Worm (Caenorhabditis elegans) whole organism, L3 larva: ENCODE measurements around the gene ZK809.5.

Source experiments
- ceh-82 ChIP-seq: fragments of 150-350 bp; optimal IDR thresholded peaks from 2 replicates; lab custom pipeline; 2014; ENCODE audit warnings: missing biosample characterization, missing genetic modification characterization
- ceh-9 ChIP-seq: sonication (generic microtip); optimal IDR thresholded peaks from 2 replicates; lab custom pipeline; 2018; ENCODE audit warnings: missing biosample characterization, missing genetic modification characterization
- elt-3 ChIP-seq, 3 experiments: fragments of 150-350 bp in 1 of 3; sonication (generic microtip) in 2 of 3; optimal IDR thresholded peaks; 2 replicates in 2 of 3; 4 replicates in 1 of 3; lab custom pipeline; 2014 to 2017; ENCODE audit warnings: missing biosample characterization in 3 of 3, missing genetic modification characterization in 3 of 3
- jun-1 ChIP-seq: fragments of 150-350 bp; optimal IDR thresholded peaks from 2 replicates; lab custom pipeline; 2014; ENCODE audit warnings: missing biosample characterization, missing genetic modification reagents, missing genetic modification characterization
- nfya-1 ChIP-seq: sonication (generic microtip); optimal IDR thresholded peaks from 2 replicates; lab custom pipeline; 2017; ENCODE audit warnings: missing genetic modification characterization, mild to moderate bottlenecking, missing compliant biosample characterization, antibody characterized with exemption, moderate library complexity; ENCODE audit not compliant: insufficient read depth
- nhr-77 ChIP-seq: fragments of 150-350 bp; optimal IDR thresholded peaks from 2 replicates; lab custom pipeline; 2014; ENCODE audit warnings: missing biosample characterization, missing genetic modification characterization
- pqm-1 ChIP-seq: fragments of 150-350 bp; optimal IDR thresholded peaks from 2 replicates; lab custom pipeline; 2017; ENCODE audit warnings: missing biosample characterization, missing genetic modification characterization, inconsistent platforms
- skn-1 ChIP-seq: fragments of 150-350 bp; optimal IDR thresholded peaks from 2 replicates; lab custom pipeline; 2014; ENCODE audit warnings: missing biosample characterization, missing genetic modification characterization
- snpc-4 ChIP-seq: fragments of 150-350 bp; optimal IDR thresholded peaks from 2 replicates; lab custom pipeline; 2014; ENCODE audit warnings: missing biosample characterization, missing genetic modification characterization
- ztf-11 ChIP-seq: fragments of 150-350 bp; optimal IDR thresholded peaks from 2 replicates; lab custom pipeline; 2014; ENCODE audit warnings: missing biosample characterization, missing genetic modification characterization
- ztf-4 ChIP-seq: fragments of 150-350 bp; optimal IDR thresholded peaks from 2 replicates; lab custom pipeline; 2014; ENCODE audit warnings: missing biosample characterization, missing genetic modification characterization

- TF ChIP-seq nfya-1 (tag; lab: Kevin White, UChicago) (no peak), snpc-4 (tag; lab: Kevin White, UChicago) (no peak), ztf-4 (tag; lab: Kevin White, UChicago) (no peak), ceh-82 (tag; lab: Kevin White, UChicago) (no peak), jun-1 (tag; lab: Kevin White, UChicago) (no peak), elt-3 (tag; optimal IDR thresholded peaks at IDR 0.05; lab: Kevin White, UChicago) (no peak), nhr-77 (tag; lab: Kevin White, UChicago) (no peak), ztf-11 (no peak), ceh-9 (tag; lab: Kevin White, UChicago) (no peak), pqm-1 (tag; lab: Kevin White, UChicago) (no peak), skn-1 (tag; lab: Kevin White, UChicago) (no peak)
These were observed 35.6 kb upstream of the ZK809.5 start, which contains the start of gene dsl-5 for ce11 chrIV:11620909-11621308.
